Worm (Caenorhabditis elegans) whole organism, young adult: ENCODE results near the gene R08C7.4.

Experiments used
- B0336.3 ChIP-seq: fragments of 200-800 bp; sonication (Bioruptor generic); IDR thresholded peaks from 2 replicates; pipeline ENCODE4 v1.3.6; 2022; ENCODE audit warnings: missing genetic modification characterization, missing compliant biosample characterization
- F49E8.2 ChIP-seq: sonication (generic microtip); optimal IDR thresholded peaks from 3 replicates; lab custom pipeline; 2017; ENCODE audit warnings: missing genetic modification characterization, mild to moderate bottlenecking, missing compliant biosample characterization, antibody characterized with exemption, moderate library complexity; ENCODE audit not compliant: insufficient read depth
- F57A8.1 ChIP-seq: fragments of 200-800 bp; sonication (Bioruptor generic); optimal IDR thresholded peaks from 2 replicates; lab custom pipeline; 2018; ENCODE audit warnings: mild to moderate bottlenecking, missing genetic modification characterization, moderate library complexity, missing compliant biosample characterization
- Y53F4B.3 ChIP-seq: fragments of 200-800 bp; sonication (Bioruptor generic); IDR thresholded peaks from 2 replicates; pipeline ENCODE4 v1.3.6; 2022; ENCODE audit warnings: missing genetic modification reagents, missing genetic modification characterization, missing compliant biosample characterization
- Y53G8AR.9 ChIP-seq: fragments of 200-800 bp; sonication (Bioruptor generic); conservative IDR thresholded peaks from 2 replicates; pipeline ENCODE4 v1.3.6; 2022; ENCODE audit warnings: missing genetic modification reagents, missing genetic modification characterization, missing compliant biosample characterization
- Y56A3A.18 ChIP-seq: fragments of 200-800 bp; sonication (Bioruptor generic); IDR thresholded peaks from 2 replicates; pipeline ENCODE4 v1.3.6; 2022; ENCODE audit warnings: missing genetic modification reagents, missing genetic modification characterization, missing compliant biosample characterization
- Y95B8A.8 ChIP-seq: fragments of 200-800 bp; sonication (Bioruptor generic); IDR thresholded peaks from 2 replicates; pipeline ENCODE4 v1.3.6; 2022; ENCODE audit warnings: missing genetic modification reagents, missing genetic modification characterization, missing compliant biosample characterization
- aptf-2 ChIP-seq: fragments of 200-800 bp; sonication (Bioruptor generic); conservative IDR thresholded peaks from 2 replicates; pipeline ENCODE4 v1.3.6; 2022; ENCODE audit warnings: missing genetic modification reagents, missing genetic modification characterization, missing compliant biosample characterization
- aptf-3 ChIP-seq: fragments of 200-800 bp; sonication (Bioruptor generic); IDR thresholded peaks from 2 replicates; pipeline ENCODE4 v1.3.6; 2022; ENCODE audit warnings: missing genetic modification characterization, missing compliant biosample characterization
- attf-5 ChIP-seq: fragments of 200-800 bp; sonication (Bioruptor generic); optimal IDR thresholded peaks from 2 replicates; lab custom pipeline; 2018; ENCODE audit warnings: mild to moderate bottlenecking, missing genetic modification characterization, missing compliant biosample characterization
- bed-1 ChIP-seq: fragments of 200-800 bp; sonication (Bioruptor generic); IDR thresholded peaks from 2 replicates; pipeline ENCODE4 v1.3.6; 2022; ENCODE audit warnings: missing genetic modification reagents, missing genetic modification characterization, missing compliant biosample characterization
- cebp-1 ChIP-seq, 2 experiments: fragments of 200-800 bp in 1 of 2; sonication (Bioruptor generic) in 1 of 2; sonication (generic microtip) in 1 of 2; IDR thresholded peaks in 1 of 2; optimal IDR thresholded peaks in 1 of 2; 2 replicates each; pipeline versions ENCODE4 v1.3.6 to Lab custom; 2017 to 2022; ENCODE audit warnings: missing compliant biosample characterization in 2 of 2, missing genetic modification characterization in 2 of 2, mild to moderate bottlenecking in 1 of 2, missing genetic modification reagents in 1 of 2, moderate library complexity in 1 of 2
- ceh-100 ChIP-seq: fragments of 200-800 bp; sonication (Bioruptor generic); IDR thresholded peaks from 2 replicates; pipeline ENCODE4 v1.3.6; 2022; ENCODE audit warnings: missing genetic modification reagents, missing genetic modification characterization, missing compliant biosample characterization
- ceh-27 ChIP-seq: fragments of 200-800 bp; sonication (Bioruptor generic); optimal IDR thresholded peaks from 2 replicates; lab custom pipeline; 2018; ENCODE audit warnings: mild to moderate bottlenecking, missing genetic modification characterization, moderate library complexity, missing compliant biosample characterization
- chd-7 ChIP-seq: sonication (generic microtip); optimal IDR thresholded peaks from 2 replicates; lab custom pipeline; 2016; ENCODE audit warnings: mild to moderate bottlenecking, missing genetic modification characterization, moderate library complexity, missing compliant biosample characterization
- dox-1 ChIP-seq: fragments of 200-800 bp; sonication (Bioruptor generic); IDR thresholded peaks from 2 replicates; pipeline ENCODE4 v1.3.6; 2022; ENCODE audit warnings: missing genetic modification reagents, missing genetic modification characterization, missing compliant biosample characterization
- egl-44 ChIP-seq: fragments of 200-800 bp; sonication (Bioruptor generic); IDR thresholded peaks from 2 replicates; pipeline ENCODE4 v1.3.6; 2022; ENCODE audit warnings: missing genetic modification reagents, missing genetic modification characterization, missing compliant biosample characterization
- ekl-4 ChIP-seq: fragments of 200-800 bp; sonication (Bioruptor generic); IDR thresholded peaks from 2 replicates; pipeline ENCODE4 v1.3.6; 2022; ENCODE audit warnings: missing genetic modification reagents, missing genetic modification characterization, missing compliant biosample characterization
- fkh-3 ChIP-seq: sonication (generic microtip); optimal IDR thresholded peaks from 2 replicates; lab custom pipeline; 2016; ENCODE audit warnings: mild to moderate bottlenecking, missing genetic modification characterization, missing compliant biosample characterization
- hrde-1 ChIP-seq: sonication (generic microtip); optimal IDR thresholded peaks from 2 replicates; lab custom pipeline; 2016; ENCODE audit warnings: missing genetic modification characterization, mild to moderate bottlenecking, missing compliant biosample characterization, moderate library complexity, missing genotype, missing genetic modification reagents, borderline replicate concordance
- madf-3 ChIP-seq: fragments of 200-800 bp; sonication (Bioruptor generic); IDR thresholded peaks from 2 replicates; pipeline ENCODE4 v1.3.6; 2022; ENCODE audit warnings: missing genetic modification reagents, missing genetic modification characterization, missing compliant biosample characterization
- nfya-1 ChIP-seq: sonication (generic microtip); optimal IDR thresholded peaks from 2 replicates; lab custom pipeline; 2017; ENCODE audit warnings: antibody characterized with exemption, missing compliant biosample characterization, missing genetic modification characterization, borderline replicate concordance; ENCODE audit not compliant: insufficient read depth
- nfya-2 ChIP-seq: fragments of 200-800 bp; sonication (Bioruptor generic); IDR thresholded peaks from 2 replicates; pipeline ENCODE4 v1.3.6; 2022; ENCODE audit warnings: missing genetic modification reagents, missing genetic modification characterization, missing compliant biosample characterization
- pbrm-1 ChIP-seq: fragments of 200-800 bp; sonication (Bioruptor generic); IDR thresholded peaks from 2 replicates; pipeline ENCODE4 v1.3.6; 2022; ENCODE audit warnings: missing genetic modification reagents, missing genetic modification characterization, missing compliant biosample characterization
- rec-8 ChIP-seq, 2 experiments: sonication (generic microtip); optimal IDR thresholded peaks; 2 replicates each; lab custom pipeline; 2016; ENCODE audit warnings: mild to moderate bottlenecking in 2 of 2, missing genetic modification characterization in 2 of 2, missing genetic modification reagents in 2 of 2, missing genotype in 2 of 2, missing biosample characterization in 1 of 2, missing compliant biosample characterization in 1 of 2, moderate library complexity in 1 of 2
- repo-1 ChIP-seq: sonication (generic microtip); optimal IDR thresholded peaks from 2 replicates; lab custom pipeline; 2017; ENCODE audit warnings: mild to moderate bottlenecking, missing genetic modification characterization, missing compliant biosample characterization
- snpc-1.1 ChIP-seq: sonication (generic microtip); optimal IDR thresholded peaks from 2 replicates; lab custom pipeline; 2017; ENCODE audit warnings: missing genetic modification characterization, mild to moderate bottlenecking, missing compliant biosample characterization, antibody characterized with exemption, moderate library complexity, missing genotype, missing genetic modification reagents; ENCODE audit not compliant: insufficient read depth
- somi-1 ChIP-seq: fragments of 200-800 bp; sonication (Bioruptor generic); optimal IDR thresholded peaks from 2 replicates; lab custom pipeline; 2018; ENCODE audit warnings: mild to moderate bottlenecking, missing genetic modification characterization, missing compliant biosample characterization
- tbp1 ChIP-seq: fragments of 200-800 bp; sonication (Bioruptor generic); optimal IDR thresholded peaks from 2 replicates; lab custom pipeline; 2018; ENCODE audit warnings: mild to moderate bottlenecking, missing genetic modification characterization, missing compliant biosample characterization
- unc-62 ChIP-seq: fragments of 150-350 bp; optimal IDR thresholded peaks from 2 replicates; lab custom pipeline; 2014; ENCODE audit warnings: missing biosample characterization, missing genetic modification reagents, missing genetic modification characterization
- zfh-2 ChIP-seq: fragments of 200-800 bp; sonication (Bioruptor generic); conservative IDR thresholded peaks from 2 replicates; pipeline ENCODE4 v1.3.6; 2022; ENCODE audit warnings: missing genetic modification reagents, missing genetic modification characterization, missing compliant biosample characterization
- ztf-22 ChIP-seq: fragments of 200-800 bp; sonication (Bioruptor generic); optimal IDR thresholded peaks from 2 replicates; lab custom pipeline; 2018; ENCODE audit warnings: mild to moderate bottlenecking, missing genetic modification characterization, moderate library complexity, missing compliant biosample characterization
- ztf-26 ChIP-seq: sonication (generic microtip); optimal IDR thresholded peaks from 2 replicates; lab custom pipeline; 2017; ENCODE audit warnings: missing genetic modification characterization, missing compliant biosample characterization
- ztf-3 ChIP-seq: fragments of 200-800 bp; sonication (Bioruptor generic); optimal IDR thresholded peaks from 2 replicates; lab custom pipeline; 2018; ENCODE audit warnings: mild to moderate bottlenecking, missing genetic modification characterization, missing compliant biosample characterization

Gene R08C7.4

DNA sequence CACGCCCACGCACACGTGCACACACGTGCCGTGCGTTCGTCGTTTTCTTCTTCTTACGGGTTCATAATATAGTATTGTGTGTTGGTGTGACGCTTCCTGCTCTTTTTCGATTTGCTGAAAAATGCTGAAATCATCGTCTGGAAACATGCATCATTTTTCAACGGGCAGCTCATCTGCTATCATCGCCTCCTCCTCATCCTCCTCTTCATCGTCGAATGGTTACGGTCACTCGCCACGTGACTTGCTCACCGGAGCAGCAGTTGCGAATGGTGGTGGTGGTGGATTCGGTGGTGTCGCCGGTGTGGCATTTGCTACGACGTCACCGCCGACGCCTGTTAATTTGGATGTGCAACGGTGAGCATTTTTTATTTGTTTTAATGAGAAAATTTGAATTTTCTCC, 26.1 kb upstream of the R08C7.4 start:
- TF ChIP-seq repo-1 (tag; lab: Kevin White, UChicago) (peak; percentile 7), pbrm-1 (GFP tag; lab: Robert Waterston, UW) (no peak), Y53F4B.3 (no peak), dox-1 (GFP tag; lab: Robert Waterston, UW) (0 out of 2 replicates have a peak, but pooled peaks have one; percentile 36), madf-3 (GFP tag; lab: Robert Waterston, UW) (0 out of 2 replicates have a peak, but pooled peaks have one; percentile 12), ztf-3 (GFP tag; lab: Kevin White, UChicago) (no peak), nfya-2 (GFP tag; lab: Robert Waterston, UW) (no peak), egl-44 (GFP tag; lab: Robert Waterston, UW) (0 out of 2 replicates have a peak, but pooled peaks have one; percentile 51), Y95B8A.8 (GFP tag; lab: Robert Waterston, UW) (0 out of 2 replicates have a peak, but pooled peaks have one; percentile 20), tbp1 (GFP tag; lab: Kevin White, UChicago) (peak; percentile 6), chd-7 (tag; lab: Kevin White, UChicago) (peak; percentile 17), zfh-2 (GFP tag; lab: Robert Waterston, UW) (peak; percentile 58; the same call in 1 of the 2 replicates), ztf-26 (tag; lab: Kevin White, UChicago) (peak; percentile 20), cebp-1 (GFP tag; IDR thresholded peaks at IDR 0.05; lab: Robert Waterston, UW) (no peak), cebp-1 (tag; optimal IDR thresholded peaks at IDR 0.05; lab: Kevin White, UChicago) (peak; percentile 28), aptf-3 (GFP tag; lab: Robert Waterston, UW) (no peak), B0336.3 (GFP tag; lab: Robert Waterston, UW) (no peak), snpc-1.1 (tag; lab: Kevin White, UChicago) (no peak), ztf-22 (GFP tag; lab: Kevin White, UChicago) (peak; percentile 5), attf-5 (GFP tag; lab: Kevin White, UChicago) (peak; percentile 10)
- TF ChIP-seq, all 124 proteins: peak for 12

DNA sequence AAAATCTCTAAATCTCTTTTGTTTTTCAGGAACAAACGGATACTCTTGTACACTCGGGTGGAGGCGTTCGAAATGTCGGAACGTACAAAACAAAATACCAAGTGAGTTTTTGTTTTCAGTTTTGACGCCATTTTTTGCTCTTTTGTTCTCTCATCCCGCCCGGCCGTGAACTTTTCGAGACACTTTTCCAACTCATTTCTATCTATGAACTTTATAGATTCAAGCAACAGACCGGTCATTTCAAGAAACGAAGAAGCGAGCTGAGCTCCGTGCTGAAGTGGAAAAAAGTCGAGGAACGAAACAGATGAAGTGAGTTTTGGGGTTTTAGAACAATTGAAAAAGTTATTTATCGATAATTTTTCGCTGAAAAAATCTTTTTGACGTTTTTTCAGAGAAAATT, 24.3 kb upstream of the R08C7.4 start:
- no peak for TF ChIP-seq pbrm-1 (GFP tag; lab: Robert Waterston, UW)
- TF ChIP-seq ceh-100 (GFP tag; lab: Robert Waterston, UW): no peak
- TF ChIP-seq ekl-4 (GFP tag; lab: Robert Waterston, UW): no peak
- no peak for TF ChIP-seq fkh-3 (tag; lab: Kevin White, UChicago)
- no peak for TF ChIP-seq hrde-1 (tag; lab: Kevin White, UChicago)
- TF ChIP-seq nfya-1 (tag; lab: Kevin White, UChicago): no peak
- no peak for TF ChIP-seq aptf-3 (GFP tag; lab: Robert Waterston, UW)
- no peak for TF ChIP-seq madf-3 (GFP tag; lab: Robert Waterston, UW)
- TF ChIP-seq F57A8.1 (GFP tag; lab: Kevin White, UChicago): no peak
- no peak for TF ChIP-seq aptf-2 (GFP tag; lab: Robert Waterston, UW)
- TF ChIP-seq F49E8.2 (tag; lab: Kevin White, UChicago): no peak
- no peak for TF ChIP-seq ceh-27 (GFP tag; lab: Kevin White, UChicago)

DNA sequence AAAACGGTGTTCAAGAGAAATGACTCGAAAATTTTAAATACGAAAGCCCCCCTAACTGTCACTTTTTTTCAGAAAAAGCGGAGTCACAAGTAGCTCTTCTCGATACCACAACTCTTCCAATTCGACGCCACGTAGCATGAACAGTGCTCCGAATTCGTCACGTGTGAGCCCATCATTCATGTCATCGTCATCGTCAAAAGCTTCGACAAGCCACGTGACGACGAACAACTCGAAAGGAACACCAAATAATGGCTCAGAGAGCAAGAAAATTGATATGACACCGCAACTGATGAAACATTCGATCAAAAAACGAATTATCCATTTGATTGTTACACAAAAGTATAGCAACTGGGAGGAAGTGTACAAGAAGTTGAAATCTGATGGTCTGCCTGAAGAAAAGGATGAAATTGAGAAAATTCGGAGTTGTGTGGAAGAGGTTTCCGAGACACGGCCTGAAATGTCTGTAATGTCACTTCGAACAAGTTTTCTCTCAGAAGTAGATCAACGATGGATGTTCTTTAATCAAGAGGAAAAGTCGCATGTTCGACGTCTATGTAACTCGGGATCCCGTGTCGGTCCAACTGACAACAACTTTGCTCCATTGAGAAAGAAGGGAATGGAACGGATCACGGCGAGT, 23.4 kb upstream of the R08C7.4 start:
- TF ChIP-seq bed-1 (GFP tag; lab: Robert Waterston, UW) (no peak), somi-1 (GFP tag; lab: Kevin White, UChicago) (no peak), rec-8 (tag; optimal IDR thresholded peaks at IDR 0.05; lab: Kevin White, UChicago) (no peak), Y53G8AR.9 (GFP tag; lab: Robert Waterston, UW) (no peak), unc-62 (GFP tag; lab: Kevin White, UChicago) (no peak), Y56A3A.18 (GFP tag; lab: Robert Waterston, UW) (no peak)
